Worm (Caenorhabditis elegans) whole organism, L2 larva: ENCODE data around the gene nhr-54.
A peak's percentile ranks its signal among the peaks of the same experiment; 100 is the strongest.

ENCODE experiments used
- C34F6.9 ChIP-seq: fragments of 150-350 bp; optimal IDR thresholded peaks from 2 replicates; lab custom pipeline; 2014; ENCODE audit warnings: missing biosample characterization, missing genetic modification characterization
- F13H6.1 ChIP-seq: sonication (generic microtip); optimal IDR thresholded peaks from 2 replicates; lab custom pipeline; 2016; ENCODE audit warnings: missing genetic modification characterization, missing compliant biosample characterization
- R02D3.7 ChIP-seq: fragments of 150-350 bp; optimal IDR thresholded peaks from 2 replicates; lab custom pipeline; 2014; ENCODE audit warnings: missing biosample characterization, missing genetic modification characterization
- Y55F3AM.14 ChIP-seq: fragments of 200-800 bp; sonication (Bioruptor generic); optimal IDR thresholded peaks from 2 replicates; lab custom pipeline; 2018; ENCODE audit warnings: mild to moderate bottlenecking, missing genetic modification characterization, missing compliant biosample characterization
- ZK546.5 ChIP-seq: sonication (generic microtip); optimal IDR thresholded peaks from 2 replicates; lab custom pipeline; 2017; ENCODE audit warnings: missing biosample characterization, missing genetic modification characterization
- alr-1 ChIP-seq: fragments of 150-350 bp; optimal IDR thresholded peaks from 2 replicates; lab custom pipeline; 2014; ENCODE audit warnings: missing biosample characterization, missing genetic modification characterization
- aly-2 ChIP-seq: fragments of 150-350 bp; optimal IDR thresholded peaks from 2 replicates; lab custom pipeline; 2014; ENCODE audit warnings: missing biosample characterization, missing genetic modification characterization
- ama-1 ChIP-seq: fragments of 150-350 bp; optimal IDR thresholded peaks from 2 replicates; lab custom pipeline; 2018; ENCODE audit warnings: inconsistent platforms
- blmp-1 ChIP-seq: sonication (generic microtip); optimal IDR thresholded peaks from 2 replicates; lab custom pipeline; 2017; ENCODE audit warnings: missing genetic modification characterization, mild to moderate bottlenecking, missing compliant biosample characterization, antibody characterized with exemption, moderate library complexity; ENCODE audit not compliant: insufficient read depth
- ceh-16 ChIP-seq: fragments of 150-350 bp; optimal IDR thresholded peaks from 2 replicates; lab custom pipeline; 2014; ENCODE audit warnings: missing biosample characterization, missing genetic modification characterization
- ceh-82 ChIP-seq: fragments of 150-350 bp; optimal IDR thresholded peaks from 2 replicates; lab custom pipeline; 2014; ENCODE audit warnings: missing biosample characterization, missing genetic modification characterization
- crh-2 ChIP-seq: sonication (generic microtip); optimal IDR thresholded peaks from 2 replicates; lab custom pipeline; 2017; ENCODE audit warnings: missing biosample characterization, missing genetic modification characterization
- dmd-4 ChIP-seq: sonication (generic microtip); optimal IDR thresholded peaks from 2 replicates; lab custom pipeline; 2017; ENCODE audit warnings: missing biosample characterization, missing genetic modification characterization
- egl-27 ChIP-seq: sonication (generic microtip); optimal IDR thresholded peaks from 3 replicates; lab custom pipeline; 2017; ENCODE audit warnings: missing biosample characterization, missing genetic modification reagents, missing genetic modification characterization
- elt-1 ChIP-seq: fragments of 150-350 bp; optimal IDR thresholded peaks from 2 replicates; lab custom pipeline; 2014; ENCODE audit warnings: missing biosample characterization, missing genetic modification characterization
- elt-3 ChIP-seq: sonication (generic microtip); optimal IDR thresholded peaks from 2 replicates; lab custom pipeline; 2017; ENCODE audit warnings: missing biosample characterization, missing genetic modification characterization
- fos-1 ChIP-seq: fragments of 150-350 bp; optimal IDR thresholded peaks from 2 replicates; lab custom pipeline; 2014; ENCODE audit warnings: missing biosample characterization, missing genetic modification characterization
- gmeb-1 ChIP-seq: fragments of 150-350 bp; optimal IDR thresholded peaks from 2 replicates; lab custom pipeline; 2014; ENCODE audit warnings: missing biosample characterization, missing genetic modification characterization
- lin-11 ChIP-seq: fragments of 150-350 bp; sonication (generic microtip); optimal IDR thresholded peaks from 2 replicates; lab custom pipeline; 2014; ENCODE audit warnings: missing biosample characterization, missing genetic modification characterization, inconsistent platforms, mixed read lengths
- lin-13 ChIP-seq: fragments of 150-350 bp; optimal IDR thresholded peaks from 2 replicates; lab custom pipeline; 2014; ENCODE audit warnings: missing biosample characterization, missing genetic modification reagents, missing genetic modification characterization
- lin-39 ChIP-seq: fragments of 150-350 bp; optimal IDR thresholded peaks from 2 replicates; lab custom pipeline; 2014; ENCODE audit warnings: missing biosample characterization, missing genetic modification reagents, missing genetic modification characterization
- lsy-2 ChIP-seq, 2 experiments: fragments of 150-350 bp in 1 of 2; sonication (generic microtip) in 1 of 2; optimal IDR thresholded peaks; 2 replicates each; lab custom pipeline; 2014 to 2017; ENCODE audit warnings: missing biosample characterization in 2 of 2, missing genetic modification characterization in 2 of 2
- mab-5 ChIP-seq: fragments of 150-350 bp; optimal IDR thresholded peaks from 2 replicates; lab custom pipeline; 2014; ENCODE audit warnings: missing biosample characterization, missing genetic modification characterization
- mbf-1 ChIP-seq: sonication (generic microtip); optimal IDR thresholded peaks from 2 replicates; lab custom pipeline; 2017; ENCODE audit warnings: missing biosample characterization, missing genetic modification characterization
- mdl-1 ChIP-seq, 2 experiments: fragments of 150-350 bp in 1 of 2; sonication (generic microtip) in 1 of 2; optimal IDR thresholded peaks; 2 replicates each; lab custom pipeline; 2017; ENCODE audit warnings: missing biosample characterization in 2 of 2, missing genetic modification characterization in 2 of 2
- nhr-10 ChIP-seq: sonication (generic microtip); optimal IDR thresholded peaks from 2 replicates; lab custom pipeline; 2017; ENCODE audit warnings: missing biosample characterization, missing genetic modification characterization
- nhr-11 ChIP-seq: fragments of 150-350 bp; optimal IDR thresholded peaks from 2 replicates; lab custom pipeline; 2014; ENCODE audit warnings: missing biosample characterization, missing genetic modification characterization
- nhr-12 ChIP-seq: fragments of 150-350 bp; optimal IDR thresholded peaks from 2 replicates; lab custom pipeline; 2014; ENCODE audit warnings: missing biosample characterization, missing genetic modification characterization
- nhr-129 ChIP-seq: fragments of 150-350 bp; optimal IDR thresholded peaks from 2 replicates; lab custom pipeline; 2014; ENCODE audit warnings: missing biosample characterization, missing genetic modification characterization
- nhr-21 ChIP-seq: fragments of 150-350 bp; optimal IDR thresholded peaks from 2 replicates; lab custom pipeline; 2014; ENCODE audit warnings: missing biosample characterization, missing genetic modification characterization
- nhr-23 ChIP-seq: fragments of 150-350 bp; optimal IDR thresholded peaks from 2 replicates; lab custom pipeline; 2014; ENCODE audit warnings: missing biosample characterization, missing genetic modification reagents, missing genetic modification characterization
- nhr-237 ChIP-seq: fragments of 150-350 bp; optimal IDR thresholded peaks from 2 replicates; lab custom pipeline; 2014; ENCODE audit warnings: missing biosample characterization, missing genetic modification characterization
- nhr-25 ChIP-seq: fragments of 150-350 bp; sonication (generic microtip); optimal IDR thresholded peaks from 3 replicates; lab custom pipeline; 2014; ENCODE audit warnings: missing biosample characterization, missing genetic modification characterization
- nhr-6 ChIP-seq: fragments of 150-350 bp; optimal IDR thresholded peaks from 2 replicates; lab custom pipeline; 2014; ENCODE audit warnings: missing biosample characterization, missing genetic modification characterization
- nhr-77 ChIP-seq: fragments of 150-350 bp; optimal IDR thresholded peaks from 2 replicates; lab custom pipeline; 2014; ENCODE audit warnings: missing biosample characterization, missing genetic modification characterization
- peb-1 ChIP-seq: fragments of 150-350 bp; optimal IDR thresholded peaks from 2 replicates; lab custom pipeline; 2014; ENCODE audit warnings: missing biosample characterization, missing genetic modification characterization
- sem-4 ChIP-seq: fragments of 150-350 bp; optimal IDR thresholded peaks from 2 replicates; lab custom pipeline; 2014; ENCODE audit warnings: missing biosample characterization, missing genetic modification reagents, missing genetic modification characterization
- skn-1 ChIP-seq: sonication (generic microtip); optimal IDR thresholded peaks from 2 replicates; lab custom pipeline; 2017; ENCODE audit warnings: missing biosample characterization, missing genetic modification characterization
- sma-3 ChIP-seq: sonication (generic microtip); optimal IDR thresholded peaks from 2 replicates; lab custom pipeline; 2016; ENCODE audit warnings: missing genetic modification reagents, missing genetic modification characterization, missing compliant biosample characterization
- sma-9 ChIP-seq, 2 experiments: fragments of 150-350 bp in 1 of 2; sonication (generic microtip) in 1 of 2; optimal IDR thresholded peaks; 2 replicates each; lab custom pipeline; 2014 to 2016; ENCODE audit warnings: missing genetic modification characterization in 2 of 2, mild to moderate bottlenecking in 1 of 2, missing biosample characterization in 1 of 2, missing compliant biosample characterization in 1 of 2, missing genetic modification reagents in 1 of 2, moderate library complexity in 1 of 2
- snpc-4 ChIP-seq: fragments of 150-350 bp; optimal IDR thresholded peaks from 2 replicates; lab custom pipeline; 2014; ENCODE audit warnings: missing biosample characterization, missing genetic modification characterization
- unc-39 ChIP-seq: fragments of 150-350 bp; optimal IDR thresholded peaks from 2 replicates; lab custom pipeline; 2014; ENCODE audit warnings: missing biosample characterization, missing genetic modification characterization
- unc-55 ChIP-seq: fragments of 150-350 bp; sonication (generic microtip); optimal IDR thresholded peaks from 3 replicates; lab custom pipeline; 2014; ENCODE audit warnings: missing biosample characterization, missing genetic modification reagents, missing genetic modification characterization
- unc-62 ChIP-seq: fragments of 150-350 bp; optimal IDR thresholded peaks from 2 replicates; lab custom pipeline; 2014; ENCODE audit warnings: missing biosample characterization, missing genetic modification reagents, missing genetic modification characterization
- zag-1 ChIP-seq: fragments of 150-350 bp; optimal IDR thresholded peaks from 2 replicates; lab custom pipeline; 2014; ENCODE audit warnings: missing biosample characterization, missing genetic modification characterization
- ztf-1 ChIP-seq: fragments of 200-800 bp; sonication (Bioruptor generic); conservative IDR thresholded peaks from 2 replicates; pipeline ENCODE4 v1.3.6; 2022; ENCODE audit warnings: missing genetic modification characterization, missing compliant biosample characterization
- ztf-11 ChIP-seq: sonication (generic microtip); optimal IDR thresholded peaks from 2 replicates; lab custom pipeline; 2017; ENCODE audit warnings: missing biosample characterization, missing genetic modification characterization
- ztf-4 ChIP-seq: fragments of 150-350 bp; optimal IDR thresholded peaks from 2 replicates; lab custom pipeline; 2014; ENCODE audit warnings: missing biosample characterization, missing genetic modification characterization

Gene nhr-54

DNA sequence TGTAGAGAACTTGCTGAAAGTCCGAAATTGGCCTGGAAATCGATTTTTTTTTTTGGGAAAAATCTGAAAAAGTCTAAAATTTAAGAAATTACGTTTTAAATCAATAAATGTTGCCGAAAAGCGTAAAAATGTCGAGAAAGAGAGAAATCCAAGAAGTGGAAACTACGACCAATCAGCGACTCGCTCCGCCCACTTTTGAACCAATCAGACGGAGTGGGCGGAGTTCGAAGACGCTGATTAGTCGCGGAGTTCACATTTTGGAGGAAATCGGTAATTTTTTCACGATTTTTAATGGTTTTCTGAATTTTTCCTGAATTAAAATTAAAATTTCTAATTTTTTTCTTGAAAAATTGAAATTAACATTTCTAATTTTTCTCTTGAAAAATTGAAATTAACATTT is 33.9 kb upstream of the nhr-54 start:
- TF ChIP-seq sma-9 (GFP tag; optimal IDR thresholded peaks at IDR 0.05; lab: Kevin White, UChicago): no peak
- TF ChIP-seq sma-9 (tag; optimal IDR thresholded peaks at IDR 0.05; lab: Kevin White, UChicago): no peak
- no peak for TF ChIP-seq ztf-4
- TF ChIP-seq crh-2 (tag; lab: Kevin White, UChicago): no peak
- TF ChIP-seq unc-55: no peak
- no peak for TF ChIP-seq ceh-16 (tag; lab: Kevin White, UChicago)
- no peak for TF ChIP-seq C34F6.9
- TF ChIP-seq alr-1 (tag; lab: Kevin White, UChicago): no peak
- TF ChIP-seq nhr-23: no peak
- no peak for TF ChIP-seq mdl-1 (tag; optimal IDR thresholded peaks at IDR 0.05; lab: Kevin White, UChicago)
- no peak for TF ChIP-seq fos-1 (tag; lab: Kevin White, UChicago)
- no peak for TF ChIP-seq unc-39 (tag; lab: Kevin White, UChicago)
- TF ChIP-seq nhr-25 (tag; lab: Kevin White, UChicago): no peak
- no peak for TF ChIP-seq elt-1 (tag; lab: Kevin White, UChicago)
- no peak for TF ChIP-seq R02D3.7 (tag; lab: Kevin White, UChicago)
- TF ChIP-seq F13H6.1 (tag; lab: Kevin White, UChicago): no peak
- no peak for TF ChIP-seq sem-4 (tag; lab: Kevin White, UChicago)
- TF ChIP-seq, all 48 proteins: peak for 0

DNA sequence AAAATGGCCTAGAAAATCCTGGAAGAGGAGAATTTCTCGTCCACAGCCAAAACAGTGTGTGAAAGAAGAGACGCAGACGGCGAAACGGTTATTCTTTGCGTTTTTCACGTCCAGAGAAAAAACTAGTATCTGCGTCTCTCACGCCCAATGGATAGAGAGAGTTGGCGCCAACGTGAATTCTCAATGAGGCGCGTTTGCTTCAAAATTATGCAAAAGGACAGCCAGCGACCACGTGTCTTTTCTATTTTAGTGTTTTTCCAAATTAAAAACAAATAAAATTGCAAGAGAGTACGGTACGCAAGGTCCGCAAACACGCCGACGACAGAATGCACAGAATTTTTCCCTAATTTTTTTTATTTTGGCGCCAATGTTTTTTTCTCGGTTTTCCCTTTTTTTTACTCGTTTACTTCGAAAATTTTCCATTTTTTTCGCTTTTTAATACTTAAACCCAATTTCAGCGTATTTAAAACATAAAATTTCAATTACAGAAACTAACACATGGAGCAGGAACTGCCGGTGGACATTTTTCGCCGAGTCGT is 32.2 kb upstream of the nhr-54 start, which contains the start of gene Y32B12B.2:
Y32B12B.2 (plus strand) TSS at position 489 of the 539 bp plus-strand sequence.
- TF ChIP-seq mdl-1 (tag; optimal IDR thresholded peaks at IDR 0.05; lab: Kevin White, UChicago) (peak in 1 of 2 experiments; percentile 36), lsy-2 (tag; optimal IDR thresholded peaks at IDR 0.05; lab: Kevin White, UChicago) (peak; percentile 90 to 97), C34F6.9 (peak; percentile 44), ztf-11 (tag; lab: Kevin White, UChicago) (no peak), ceh-16 (tag; lab: Kevin White, UChicago) (no peak), lin-13 (no peak), ama-1 (lab: Kevin White, UChicago) (no peak), ceh-82 (no peak), F13H6.1 (tag; lab: Kevin White, UChicago) (no peak), nhr-129 (tag; lab: Kevin White, UChicago) (peak; percentile 3), nhr-6 (tag; lab: Kevin White, UChicago) (no peak), Y55F3AM.14 (no peak), aly-2 (tag; lab: Kevin White, UChicago) (no peak), peb-1 (tag; lab: Kevin White, UChicago) (no peak), nhr-10 (no peak), gmeb-1 (tag; lab: Kevin White, UChicago) (peak; percentile 72), snpc-4 (tag; lab: Kevin White, UChicago) (no peak), lin-11 (tag; lab: Kevin White, UChicago) (no peak), sem-4 (tag; lab: Kevin White, UChicago) (no peak), sma-9 (GFP tag; optimal IDR thresholded peaks at IDR 0.05; lab: Kevin White, UChicago) (no peak), sma-9 (tag; optimal IDR thresholded peaks at IDR 0.05; lab: Kevin White, UChicago) (no peak), ztf-1 (GFP tag; lab: Robert Waterston, UW) (no peak), blmp-1 (tag; lab: Kevin White, UChicago) (no peak), dmd-4 (no peak), alr-1 (tag; lab: Kevin White, UChicago) (no peak), unc-62 (no peak), R02D3.7 (tag; lab: Kevin White, UChicago) (no peak), unc-55 (peak; percentile 80), egl-27 (no peak), sma-3 (GFP tag; lab: Kevin White, UChicago) (peak; percentile 12), zag-1 (tag; lab: Kevin White, UChicago) (no peak), nhr-77 (tag; lab: Kevin White, UChicago) (no peak), lin-39 (tag; lab: Kevin White, UChicago) (no peak), ZK546.5 (tag; lab: Kevin White, UChicago) (no peak), elt-1 (tag; lab: Kevin White, UChicago) (no peak), elt-3 (no peak), unc-39 (tag; lab: Kevin White, UChicago) (no peak), fos-1 (tag; lab: Kevin White, UChicago) (no peak), mbf-1 (no peak), nhr-21 (tag; lab: Kevin White, UChicago) (no peak), nhr-12 (tag; lab: Kevin White, UChicago) (no peak), skn-1 (no peak), nhr-11 (tag; lab: Kevin White, UChicago) (no peak), nhr-23 (no peak), nhr-237 (tag; lab: Kevin White, UChicago) (no peak), crh-2 (tag; lab: Kevin White, UChicago) (no peak), ztf-4 (no peak), mab-5 (tag; lab: Kevin White, UChicago) (no peak), nhr-25 (tag; lab: Kevin White, UChicago) (no peak)
